Worm (Caenorhabditis elegans): ENCODE results near the gene cst-2.

ce11 chrX:4373123-4373522 lies 37.3 kb upstream of the cst-2 start, which contains the start of gene R160.6:
- TF ChIP-seq F57C9.4 (tag; optimal IDR thresholded peaks at IDR 0.05) (no peak), unc-62 (GFP tag; optimal IDR thresholded peaks at IDR 0.05) (no peak), ztf-22 (GFP tag; optimal IDR thresholded peaks at IDR 0.05) (no peak), nfya-2 (GFP tag; IDR thresholded peaks at IDR 0.05) (no peak), lir-1 (GFP tag; conservative IDR thresholded peaks at IDR 0.05) (no peak), snpc-1.3 (tag; optimal IDR thresholded peaks at IDR 0.05; ENCODE audit: insufficient read depth) (no peak), snpc-4 (GFP tag; optimal IDR thresholded peaks at IDR 0.05) (no peak), snpc-4 (tag; optimal IDR thresholded peaks at IDR 0.05) (no peak), F33H1.4 (GFP tag; IDR thresholded peaks at IDR 0.05) (no peak), Y53G8AR.9 (GFP tag; conservative IDR thresholded peaks at IDR 0.05) (no peak), unc-130 (GFP tag; optimal IDR thresholded peaks at IDR 0.05) (no peak), nfyb-1 (GFP tag; IDR thresholded peaks at IDR 0.05) (no peak), akir-1 (GFP tag; optimal IDR thresholded peaks at IDR 0.05) (no peak), ama-1 (optimal IDR thresholded peaks at IDR 0.05) (no peak), ama-1 (GFP tag; optimal IDR thresholded peaks at IDR 0.05) (no peak)
